Comparison of ENCODE assay signal across 4 worm cellular contexts in the genomic region with DNA sequence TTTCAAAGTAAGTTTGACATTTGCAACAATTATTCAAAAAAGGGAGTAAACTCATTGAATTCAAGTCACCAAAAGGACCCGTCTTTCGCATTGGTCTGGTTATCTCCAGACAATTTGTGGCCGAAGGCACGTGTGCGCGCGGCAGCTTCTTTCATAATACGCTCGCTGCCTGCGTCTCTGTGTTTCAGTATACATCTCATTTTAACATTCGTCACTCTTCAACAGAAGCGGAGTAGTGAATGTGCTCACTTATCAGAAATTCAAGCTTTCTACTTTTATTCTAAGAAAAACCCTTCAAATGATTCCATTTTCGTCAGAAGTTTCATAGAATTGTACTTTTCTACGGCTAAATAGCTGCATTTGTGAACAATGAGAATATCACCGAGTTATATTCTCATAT.
TF ChIP-seq lines count a peak whose summit lies in the region.

No protein-coding gene starts in this region.

TF ChIP-seq in whole organism, L1 larva, 84 proteins besides CTCF, POLR2A, EP300 and RAD21 (continued from another document and continues in another):
- TF ChIP-seq swsn-7 (tag; optimal IDR thresholded peaks at IDR 0.05; lab: Kevin White, UChicago), result peak; percentile 65
- TF ChIP-seq vab-15 (tag; optimal IDR thresholded peaks at IDR 0.05; lab: Kevin White, UChicago), result no peak
- peak in 1 of 2 experiments; percentile 42 for TF ChIP-seq lin-35 (GFP tag; optimal IDR thresholded peaks at IDR 0.05; lab: Kevin White, UChicago)
- TF ChIP-seq nhr-19 (GFP tag; conservative IDR thresholded peaks at IDR 0.05; lab: Robert Waterston, UW), result peak; percentile 22; the same call in 1 of the 2 replicates
- TF ChIP-seq ces-1 (GFP tag; optimal IDR thresholded peaks at IDR 0.05; lab: Kevin White, UChicago), result no peak
- TF ChIP-seq pag-3 (tag; optimal IDR thresholded peaks at IDR 0.05; lab: Kevin White, UChicago; ENCODE audit: borderline replicate concordance, insufficient read depth), result peak; percentile 35
- no peak for TF ChIP-seq nhr-90 (tag; optimal IDR thresholded peaks at IDR 0.05; lab: Kevin White, UChicago; ENCODE audit: poor library complexity)
- TF ChIP-seq nhr-20 (tag; optimal IDR thresholded peaks at IDR 0.05; lab: Kevin White, UChicago), result peak; percentile 72
- TF ChIP-seq snpc-4 (tag; optimal IDR thresholded peaks at IDR 0.05; lab: Kevin White, UChicago), result peak; percentile 22
- peak; percentile 31 for TF ChIP-seq fkh-10 (GFP tag; optimal IDR thresholded peaks at IDR 0.05; lab: Kevin White, UChicago)
- TF ChIP-seq unc-86 (tag; optimal IDR thresholded peaks at IDR 0.05; lab: Kevin White, UChicago), result peak; percentile 91
- peak; percentile 25; the same call in 1 of the 2 replicates for TF ChIP-seq isw-1 (GFP tag; IDR thresholded peaks at IDR 0.05; lab: Robert Waterston, UW)
- peak in 1 of 2 experiments; percentile 61 for TF ChIP-seq lsy-2 (tag; optimal IDR thresholded peaks at IDR 0.05; lab: Kevin White, UChicago)
- peak; percentile 42 for TF ChIP-seq mep-1 (tag; optimal IDR thresholded peaks at IDR 0.05; lab: Kevin White, UChicago)
- peak; percentile 38 for TF ChIP-seq ztf-4 (tag; optimal IDR thresholded peaks at IDR 0.05; lab: Kevin White, UChicago)
- peak; percentile 24 for TF ChIP-seq hlh-4 (tag; optimal IDR thresholded peaks at IDR 0.05; lab: Kevin White, UChicago)
- TF ChIP-seq mab-9 (GFP tag; IDR thresholded peaks at IDR 0.05; lab: Robert Waterston, UW), result no peak
- TF ChIP-seq irx-1 (tag; optimal IDR thresholded peaks at IDR 0.05; lab: Kevin White, UChicago), result peak; percentile 24
- TF ChIP-seq dpl-1 (GFP tag; optimal IDR thresholded peaks at IDR 0.05; lab: Kevin White, UChicago), result peak in 1 of 3 experiments; percentile 41
- peak; percentile 55 for TF ChIP-seq rnt-1 (tag; optimal IDR thresholded peaks at IDR 0.05; lab: Kevin White, UChicago)
- TF ChIP-seq nhr-237 (tag; optimal IDR thresholded peaks at IDR 0.05; lab: Kevin White, UChicago), result no peak
- peak; percentile 76 for TF ChIP-seq egl-13 (tag; optimal IDR thresholded peaks at IDR 0.05; lab: Kevin White, UChicago)
- peak; percentile 99 for TF ChIP-seq fkh-8 (tag; optimal IDR thresholded peaks at IDR 0.05; lab: Kevin White, UChicago)
- no peak for TF ChIP-seq Y116A8C.19 (tag; optimal IDR thresholded peaks at IDR 0.05; lab: Kevin White, UChicago; ENCODE audit: borderline replicate concordance)
- TF ChIP-seq pax-3 (tag; optimal IDR thresholded peaks at IDR 0.05; lab: Kevin White, UChicago), result peak; percentile 77
- TF ChIP-seq lin-13 (GFP tag; optimal IDR thresholded peaks at IDR 0.05; lab: Kevin White, UChicago), result no peak
- TF ChIP-seq nhr-71 (tag; optimal IDR thresholded peaks at IDR 0.05; lab: Kevin White, UChicago), result peak; percentile 94
- TF ChIP-seq ztf-11 (tag; optimal IDR thresholded peaks at IDR 0.05; lab: Kevin White, UChicago), result no peak
- TF ChIP-seq nhr-11 (tag; optimal IDR thresholded peaks at IDR 0.05; lab: Kevin White, UChicago), result peak; percentile 78
- peak; percentile 87 for TF ChIP-seq nhr-47 (tag; optimal IDR thresholded peaks at IDR 0.05; lab: Kevin White, UChicago)

TF ChIP-seq in whole organism, L2 larva, 48 proteins besides CTCF, POLR2A, EP300 and RAD21 (continued from another document):
- TF ChIP-seq ama-1 (optimal IDR thresholded peaks at IDR 0.05; lab: Kevin White, UChicago) (no peak), nhr-77 (tag; optimal IDR thresholded peaks at IDR 0.05; lab: Kevin White, UChicago) (no peak), elt-3 (tag; optimal IDR thresholded peaks at IDR 0.05; lab: Kevin White, UChicago) (no peak), sma-9 (GFP tag; optimal IDR thresholded peaks at IDR 0.05; lab: Kevin White, UChicago) (peak; percentile 73), sma-9 (tag; optimal IDR thresholded peaks at IDR 0.05; lab: Kevin White, UChicago) (no peak), R02D3.7 (tag; optimal IDR thresholded peaks at IDR 0.05; lab: Kevin White, UChicago) (no peak), nhr-6 (tag; optimal IDR thresholded peaks at IDR 0.05; lab: Kevin White, UChicago) (peak; percentile 34), crh-2 (tag; optimal IDR thresholded peaks at IDR 0.05; lab: Kevin White, UChicago) (peak; percentile 66), zag-1 (tag; optimal IDR thresholded peaks at IDR 0.05; lab: Kevin White, UChicago) (peak; percentile 56)

TF ChIP-seq in whole organism, L3 larva, 47 proteins besides CTCF, POLR2A, EP300 and RAD21 (continued from another document):
- TF ChIP-seq nhr-67 (tag; optimal IDR thresholded peaks at IDR 0.05; lab: Kevin White, UChicago), result no peak
- no peak for TF ChIP-seq unc-62 (GFP tag; optimal IDR thresholded peaks at IDR 0.05; lab: Kevin White, UChicago)
- TF ChIP-seq fkh-10 (GFP tag; optimal IDR thresholded peaks at IDR 0.05; lab: Kevin White, UChicago), result peak; percentile 69
- no peak for TF ChIP-seq nhr-28 (tag; optimal IDR thresholded peaks at IDR 0.05; lab: Kevin White, UChicago)
- no peak for TF ChIP-seq eor-1 (tag; optimal IDR thresholded peaks at IDR 0.05; lab: Kevin White, UChicago)
- peak; percentile 16 for TF ChIP-seq lin-15B (tag; optimal IDR thresholded peaks at IDR 0.05; lab: Kevin White, UChicago)
- TF ChIP-seq hmg-11 (tag; optimal IDR thresholded peaks at IDR 0.05; lab: Kevin White, UChicago), result no peak
- TF ChIP-seq skn-1 (tag; optimal IDR thresholded peaks at IDR 0.05; lab: Kevin White, UChicago), result no peak
- no peak for TF ChIP-seq ztf-4 (tag; optimal IDR thresholded peaks at IDR 0.05; lab: Kevin White, UChicago)
- no peak for TF ChIP-seq nhr-25 (tag; optimal IDR thresholded peaks at IDR 0.05; lab: Kevin White, UChicago)
- TF ChIP-seq nhr-11 (tag; optimal IDR thresholded peaks at IDR 0.05; lab: Kevin White, UChicago), result peak; percentile 82
- TF ChIP-seq ama-1 (optimal IDR thresholded peaks at IDR 0.05; lab: Kevin White, UChicago), result no peak
- no peak for TF ChIP-seq jun-1 (tag; optimal IDR thresholded peaks at IDR 0.05; lab: Kevin White, UChicago)

TF ChIP-seq in whole organism, L4 larva, 104 proteins besides CTCF, POLR2A, EP300 and RAD21 (continued from another document):
- no peak for TF ChIP-seq daf-16 (GFP tag; optimal IDR thresholded peaks at IDR 0.05; lab: Kevin White, UChicago)
- TF ChIP-seq daf-16 (tag; optimal IDR thresholded peaks at IDR 0.05; lab: Kevin White, UChicago), result no peak
- peak; percentile 69 for TF ChIP-seq hmg-1.1 (GFP tag; IDR thresholded peaks at IDR 0.05; lab: Robert Waterston, UW)
- no peak for TF ChIP-seq nhr-25 (tag; optimal IDR thresholded peaks at IDR 0.05; lab: Kevin White, UChicago; ENCODE audit: borderline replicate concordance, insufficient read depth)
- peak; percentile 44 for TF ChIP-seq ces-1 (GFP tag; optimal IDR thresholded peaks at IDR 0.05; lab: Kevin White, UChicago)
- peak; percentile 86 for TF ChIP-seq hlh-30 (tag; optimal IDR thresholded peaks at IDR 0.05; lab: Kevin White, UChicago; ENCODE audit: insufficient read depth)
- peak; percentile 64 to 93 for TF ChIP-seq mdl-1 (tag; optimal IDR thresholded peaks at IDR 0.05; lab: Kevin White, UChicago)
